Worm (Caenorhabditis elegans) whole organism, young adult: ENCODE results near the gene pycr-4.

ENCODE experiments used
- F39B2.1 ChIP-seq: fragments of 200-800 bp; sonication (Bioruptor generic); IDR thresholded peaks from 2 replicates; pipeline ENCODE4 v1.3.6; 2022; ENCODE audit warnings: missing genetic modification reagents, missing genetic modification characterization, missing compliant biosample characterization
- dpl-1 ChIP-seq: fragments of 150-350 bp; optimal IDR thresholded peaks from 2 replicates; lab custom pipeline; 2014; ENCODE audit warnings: missing biosample characterization, missing genetic modification reagents, missing genetic modification characterization
- gei-17 ChIP-seq: fragments of 200-800 bp; sonication (Bioruptor generic); optimal IDR thresholded peaks from 2 replicates; lab custom pipeline; 2018; ENCODE audit warnings: mild to moderate bottlenecking, missing genetic modification characterization, missing compliant biosample characterization
- lin-35 ChIP-seq, 3 experiments: fragments of 150-350 bp in 2 of 3; sonication (generic microtip) in 1 of 3; optimal IDR thresholded peaks; 2 replicates each; lab custom pipeline; 2014 to 2018; ENCODE audit warnings: missing biosample characterization in 3 of 3, missing genetic modification characterization in 3 of 3, missing genetic modification reagents in 3 of 3
- mxl-1 ChIP-seq: sonication (generic microtip); optimal IDR thresholded peaks from 2 replicates; lab custom pipeline; 2016; ENCODE audit warnings: missing genetic modification characterization, missing compliant biosample characterization
- nfya-2 ChIP-seq: fragments of 200-800 bp; sonication (Bioruptor generic); IDR thresholded peaks from 2 replicates; pipeline ENCODE4 v1.3.6; 2022; ENCODE audit warnings: missing genetic modification reagents, missing genetic modification characterization, missing compliant biosample characterization
- snpc-4 ChIP-seq, 5 experiments: fragments of 150-350 bp in 1 of 5; sonication (generic microtip) in 4 of 5; optimal IDR thresholded peaks; 2 replicates each; lab custom pipeline; 2014 to 2018; ENCODE audit warnings: missing genetic modification characterization in 5 of 5, missing biosample characterization in 3 of 5, antibody characterized with exemption in 2 of 5, mild to moderate bottlenecking in 2 of 5, missing compliant biosample characterization in 2 of 5, missing genotype in 2 of 5, moderate library complexity in 2 of 5, missing genetic modification reagents in 1 of 5
- unc-130 ChIP-seq: sonication (generic microtip); optimal IDR thresholded peaks from 2 replicates; lab custom pipeline; 2016; ENCODE audit warnings: missing genetic modification reagents, missing genetic modification characterization, missing compliant biosample characterization
- zfh-2 ChIP-seq: fragments of 200-800 bp; sonication (Bioruptor generic); conservative IDR thresholded peaks from 2 replicates; pipeline ENCODE4 v1.3.6; 2022; ENCODE audit warnings: missing genetic modification reagents, missing genetic modification characterization, missing compliant biosample characterization

DNA sequence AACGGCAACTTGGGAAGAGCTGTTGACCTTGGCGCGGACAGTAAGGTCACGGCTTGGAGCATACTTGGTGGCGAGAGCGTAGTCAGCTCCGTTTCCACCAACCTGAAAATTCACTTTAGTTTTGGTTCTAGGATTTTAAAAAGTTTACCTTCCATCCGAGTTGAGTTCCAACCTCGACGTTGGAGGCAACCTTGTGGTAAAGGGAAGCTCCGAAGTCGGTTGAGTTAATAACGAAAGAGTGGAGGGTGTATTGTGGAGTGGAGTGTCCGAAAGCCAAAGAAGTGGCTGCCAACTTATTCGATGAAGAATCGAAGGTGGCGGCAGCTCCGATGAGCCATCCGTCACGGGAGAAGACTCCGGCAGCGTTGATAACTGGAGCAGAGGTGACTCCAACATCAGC is 29.6 kb upstream of the pycr-4 start:
- no peak for TF ChIP-seq snpc-4 (GFP tag; optimal IDR thresholded peaks at IDR 0.05; lab: Kevin White, UChicago)
- no peak for TF ChIP-seq snpc-4 (tag; optimal IDR thresholded peaks at IDR 0.05; lab: Kevin White, UChicago)
- TF ChIP-seq gei-17 (GFP tag; lab: Kevin White, UChicago), result no peak
- TF ChIP-seq nfya-2 (GFP tag; lab: Robert Waterston, UW), result no peak
- no peak for TF ChIP-seq lin-35 (GFP tag; optimal IDR thresholded peaks at IDR 0.05; lab: Kevin White, UChicago)
- TF ChIP-seq unc-130 (GFP tag; lab: Kevin White, UChicago), result no peak
- no peak for TF ChIP-seq zfh-2 (GFP tag; lab: Robert Waterston, UW)
- TF ChIP-seq F39B2.1 (GFP tag; lab: Robert Waterston, UW), result no peak
- no peak for TF ChIP-seq mxl-1
- no peak for TF ChIP-seq dpl-1 (GFP tag; lab: Kevin White, UChicago)
